Worm (Caenorhabditis elegans): Measurements from ENCODE around the gene nhr-4.

DNA sequence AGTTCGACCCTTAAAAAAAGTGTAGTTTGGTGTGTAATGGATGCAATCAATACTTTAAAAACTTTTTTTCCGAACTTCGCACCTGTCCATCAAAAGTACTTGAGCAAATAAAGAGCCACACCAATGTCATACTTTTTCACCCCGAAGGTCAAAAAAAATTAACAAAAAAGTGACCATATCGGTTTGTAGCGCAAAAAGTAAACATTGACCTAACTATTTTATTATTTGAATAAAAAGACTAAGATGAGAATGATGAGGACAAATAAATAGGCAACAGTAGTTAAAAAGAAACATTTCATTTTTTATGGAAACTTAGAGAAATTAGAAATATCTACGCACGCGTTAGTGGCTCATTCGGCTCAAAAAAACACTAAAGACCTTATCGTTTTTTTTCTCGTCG lies 9.8 kb upstream of the nhr-4 start:
- TF ChIP-seq elt-1 (tag; optimal IDR thresholded peaks at IDR 0.05) (no peak), peb-1 (tag; optimal IDR thresholded peaks at IDR 0.05) (no peak), fos-1 (tag; optimal IDR thresholded peaks at IDR 0.05) (no peak), elt-3 (tag; optimal IDR thresholded peaks at IDR 0.05) (no peak)

All from whole organism, L2 larva.